Worm (Caenorhabditis elegans) whole organism, L1 larva: ENCODE data around the gene C46H3.2.

Source experiments
- Y116A8C.19 ChIP-seq: sonication (generic microtip); optimal IDR thresholded peaks from 2 replicates; lab custom pipeline; 2016; ENCODE audit warnings: missing compliant biosample characterization, missing genetic modification characterization, borderline replicate concordance
- aha-1 ChIP-seq: fragments of 150-350 bp; optimal IDR thresholded peaks from 2 replicates; lab custom pipeline; 2014; ENCODE audit warnings: missing biosample characterization, missing genetic modification characterization
- aly-2 ChIP-seq: fragments of 150-350 bp; optimal IDR thresholded peaks from 2 replicates; lab custom pipeline; 2014; ENCODE audit warnings: missing biosample characterization, missing genetic modification characterization
- ama-1 ChIP-seq: fragments of 150-350 bp; optimal IDR thresholded peaks from 2 replicates; lab custom pipeline; 2014
- dsc-1 ChIP-seq: sonication (generic microtip); optimal IDR thresholded peaks from 2 replicates; lab custom pipeline; 2016; ENCODE audit warnings: mild to moderate bottlenecking, missing genetic modification characterization, missing compliant biosample characterization
- efl-1 ChIP-seq, 4 experiments: fragments of 150-350 bp; optimal IDR thresholded peaks in 3 of 4; peaks in 1 of 4; 1 replicate in 1 of 4; 2 replicates in 3 of 4; lab custom pipeline; 2014; ENCODE audit warnings: missing biosample characterization in 2 of 4, missing genetic modification characterization in 2 of 4, missing genetic modification reagents in 2 of 4
- egl-13 ChIP-seq: sonication (generic microtip); optimal IDR thresholded peaks from 2 replicates; lab custom pipeline; 2016; ENCODE audit warnings: missing genotype, missing genetic modification reagents, missing genetic modification characterization, missing compliant biosample characterization
- elt-3 ChIP-seq, 6 experiments: fragments of 150-350 bp in 1 of 6; sonication (generic microtip); optimal IDR thresholded peaks; 2 replicates each; lab custom pipeline; 2017 to 2018; ENCODE audit warnings: missing biosample characterization in 6 of 6, missing genetic modification characterization in 6 of 6, inconsistent platforms in 1 of 6
- fkh-10 ChIP-seq: sonication (generic microtip); optimal IDR thresholded peaks from 2 replicates; lab custom pipeline; 2017; ENCODE audit warnings: missing biosample characterization, missing genetic modification reagents, missing genetic modification characterization
- fkh-8 ChIP-seq: sonication (generic microtip); optimal IDR thresholded peaks from 2 replicates; lab custom pipeline; 2016; ENCODE audit warnings: mild to moderate bottlenecking, missing genetic modification characterization, missing compliant biosample characterization
- hlh-17 ChIP-seq: fragments of 200-800 bp; sonication (Bioruptor generic); optimal IDR thresholded peaks from 2 replicates; lab custom pipeline; 2018; ENCODE audit warnings: missing genetic modification characterization, mild to moderate bottlenecking, missing compliant biosample characterization, moderate library complexity, borderline replicate concordance
- hlh-4 ChIP-seq: sonication (generic microtip); optimal IDR thresholded peaks from 2 replicates; lab custom pipeline; 2016; ENCODE audit warnings: mild to moderate bottlenecking, missing genetic modification characterization, missing compliant biosample characterization
- hpl-2 ChIP-seq: fragments of 150-350 bp; optimal IDR thresholded peaks from 2 replicates; lab custom pipeline; 2014; ENCODE audit warnings: missing biosample characterization, missing genetic modification reagents, missing genetic modification characterization
- irx-1 ChIP-seq: sonication (generic microtip); optimal IDR thresholded peaks from 2 replicates; lab custom pipeline; 2016; ENCODE audit warnings: missing genetic modification characterization, missing compliant biosample characterization
- isw-1 ChIP-seq: fragments of 200-800 bp; sonication (Bioruptor generic); IDR thresholded peaks from 2 replicates; pipeline ENCODE4 v1.3.6; 2022; ENCODE audit warnings: missing genetic modification characterization, missing compliant biosample characterization
- jun-1 ChIP-seq: fragments of 150-350 bp; optimal IDR thresholded peaks from 2 replicates; lab custom pipeline; 2014; ENCODE audit warnings: missing biosample characterization, missing genetic modification reagents, missing genetic modification characterization
- lin-14 ChIP-seq: fragments of 200-800 bp; sonication (Bioruptor generic); optimal IDR thresholded peaks from 2 replicates; lab custom pipeline; 2018; ENCODE audit warnings: mild to moderate bottlenecking, missing genetic modification characterization, moderate library complexity, missing compliant biosample characterization
- lin-35 ChIP-seq, 2 experiments: fragments of 150-350 bp; optimal IDR thresholded peaks; 2 replicates each; lab custom pipeline; 2014; ENCODE audit warnings: missing biosample characterization in 2 of 2, missing genetic modification characterization in 2 of 2, missing genetic modification reagents in 2 of 2
- lsy-2 ChIP-seq, 2 experiments: fragments of 150-350 bp; optimal IDR thresholded peaks; 2 replicates each; lab custom pipeline; 2014; ENCODE audit warnings: missing biosample characterization in 2 of 2, missing genetic modification characterization in 2 of 2
- mep-1 ChIP-seq: fragments of 150-350 bp; optimal IDR thresholded peaks from 2 replicates; lab custom pipeline; 2014; ENCODE audit warnings: missing biosample characterization, missing genetic modification characterization
- nhr-20 ChIP-seq: sonication (generic microtip); optimal IDR thresholded peaks from 2 replicates; lab custom pipeline; 2016; ENCODE audit warnings: mild to moderate bottlenecking, missing genetic modification characterization, missing compliant biosample characterization
- nhr-28 ChIP-seq: fragments of 150-350 bp; optimal IDR thresholded peaks from 2 replicates; lab custom pipeline; 2014; ENCODE audit warnings: missing biosample characterization, missing genetic modification characterization
- nhr-71 ChIP-seq: sonication (generic microtip); optimal IDR thresholded peaks from 2 replicates; lab custom pipeline; 2016; ENCODE audit warnings: mild to moderate bottlenecking, missing genetic modification characterization, moderate library complexity, missing compliant biosample characterization
- nhr-76 ChIP-seq: sonication (generic microtip); optimal IDR thresholded peaks from 2 replicates; lab custom pipeline; 2017; ENCODE audit warnings: missing biosample characterization, missing genetic modification characterization
- nhr-77 ChIP-seq: fragments of 150-350 bp; optimal IDR thresholded peaks from 2 replicates; lab custom pipeline; 2014; ENCODE audit warnings: missing biosample characterization, missing genetic modification characterization
- nhr-85 ChIP-seq: sonication (generic microtip); peaks from one replicate; lab custom pipeline; 2016; ENCODE audit warnings: missing genetic modification characterization, inconsistent platforms, missing compliant biosample characterization
- pag-3 ChIP-seq: sonication (generic microtip); optimal IDR thresholded peaks from 2 replicates; lab custom pipeline; 2017; ENCODE audit warnings: missing genetic modification characterization, mild to moderate bottlenecking, missing compliant biosample characterization, antibody characterized with exemption, borderline replicate concordance; ENCODE audit not compliant: insufficient read depth
- sptf-1 ChIP-seq: fragments of 150-350 bp; optimal IDR thresholded peaks from 2 replicates; lab custom pipeline; 2014; ENCODE audit warnings: missing biosample characterization, missing genetic modification characterization
- sup-37 ChIP-seq: fragments of 200-800 bp; sonication (Bioruptor generic); optimal IDR thresholded peaks from 2 replicates; lab custom pipeline; 2018; ENCODE audit warnings: mild to moderate bottlenecking, missing genetic modification characterization, missing compliant biosample characterization
- tbx-2 ChIP-seq: sonication (generic microtip); optimal IDR thresholded peaks from 2 replicates; lab custom pipeline; 2016; ENCODE audit warnings: missing genetic modification characterization, missing compliant biosample characterization
- unc-130 ChIP-seq: fragments of 150-350 bp; optimal IDR thresholded peaks from 2 replicates; lab custom pipeline; 2017; ENCODE audit warnings: missing biosample characterization, missing genetic modification characterization, inconsistent platforms
- unc-98 ChIP-seq: fragments of 200-800 bp; sonication (Bioruptor generic); IDR thresholded peaks from 2 replicates; pipeline ENCODE4 v1.3.6; 2022; ENCODE audit warnings: missing genetic modification characterization, missing compliant biosample characterization
- zip-4 ChIP-seq: fragments of 200-800 bp; sonication (Bioruptor generic); optimal IDR thresholded peaks from 2 replicates; lab custom pipeline; 2018; ENCODE audit warnings: mild to moderate bottlenecking, missing genetic modification characterization, moderate library complexity, missing compliant biosample characterization
- ztf-11 ChIP-seq, 2 experiments: sonication (generic microtip); optimal IDR thresholded peaks; 2 replicates each; lab custom pipeline; 2016 to 2017; ENCODE audit warnings: missing genetic modification characterization in 2 of 2, missing biosample characterization in 1 of 2, missing compliant biosample characterization in 1 of 2
- ztf-4 ChIP-seq: fragments of 150-350 bp; optimal IDR thresholded peaks from 2 replicates; lab custom pipeline; 2014; ENCODE audit warnings: missing biosample characterization, missing genetic modification characterization

The C46H3.2 gene

ce11 chrX:1222391-1222790, 8.2 kb downstream of the C46H3.2 start:
- TF ChIP-seq lin-14 (GFP tag; lab: Kevin White, UChicago) (peak; percentile 8), pag-3 (tag; lab: Kevin White, UChicago) (no peak), lsy-2 (tag; optimal IDR thresholded peaks at IDR 0.05; lab: Kevin White, UChicago) (no peak), isw-1 (GFP tag; lab: Robert Waterston, UW) (no peak), nhr-85 (tag; lab: Kevin White, UChicago) (peak; percentile 51), efl-1 (optimal IDR thresholded peaks at IDR 0.05; lab: Kevin White, UChicago) (no peak), efl-1 (GFP tag; optimal IDR thresholded peaks at IDR 0.05 in 1 of 2; lab: Kevin White, UChicago) (no peak), sup-37 (GFP tag; lab: Kevin White, UChicago) (no peak), sptf-1 (tag; lab: Kevin White, UChicago) (no peak), nhr-77 (tag; lab: Kevin White, UChicago) (no peak), hlh-17 (no peak), unc-98 (GFP tag; lab: Robert Waterston, UW) (no peak), aha-1 (no peak)
- TF ChIP-seq, all 84 proteins: peak for 2

ce11 chrX:1218457-1218856, 12.1 kb downstream of the C46H3.2 start:
- TF ChIP-seq hlh-4 (tag; lab: Kevin White, UChicago) (no peak), nhr-28 (no peak), jun-1 (tag; lab: Kevin White, UChicago) (no peak), elt-3 (tag; optimal IDR thresholded peaks at IDR 0.05; lab: Kevin White, UChicago) (no peak), isw-1 (GFP tag; lab: Robert Waterston, UW) (no peak), nhr-71 (tag; lab: Kevin White, UChicago) (no peak), zip-4 (GFP tag; lab: Kevin White, UChicago) (no peak), nhr-85 (tag; lab: Kevin White, UChicago) (no peak), tbx-2 (tag; lab: Kevin White, UChicago) (no peak), lin-35 (GFP tag; optimal IDR thresholded peaks at IDR 0.05; lab: Kevin White, UChicago) (no peak), ztf-4 (tag; lab: Kevin White, UChicago) (no peak), nhr-76 (tag; lab: Kevin White, UChicago) (no peak), unc-98 (GFP tag; lab: Robert Waterston, UW) (no peak), dsc-1 (no peak)

ce11 chrX:1216833-1217232, 13.7 kb downstream of the C46H3.2 start:
- TF ChIP-seq pag-3 (tag; lab: Kevin White, UChicago) (no peak), lin-14 (GFP tag; lab: Kevin White, UChicago) (peak; percentile 44), fkh-10 (GFP tag; lab: Kevin White, UChicago) (peak; percentile 83)
- TF ChIP-seq, all 84 proteins: peak for 2

ce11 chrX:1213136-1213535, 17.4 kb downstream of the C46H3.2 start:
- TF ChIP-seq mep-1 (tag; lab: Kevin White, UChicago) (no peak), ztf-11 (tag; optimal IDR thresholded peaks at IDR 0.05; lab: Kevin White, UChicago) (no peak), Y116A8C.19 (no peak), egl-13 (tag; lab: Kevin White, UChicago) (no peak), fkh-8 (no peak), nhr-20 (no peak), sup-37 (GFP tag; lab: Kevin White, UChicago) (no peak), unc-130 (tag; lab: Kevin White, UChicago) (no peak), ama-1 (lab: Kevin White, UChicago) (no peak), aly-2 (tag; lab: Kevin White, UChicago) (no peak), hpl-2 (GFP tag; lab: Kevin White, UChicago) (no peak), irx-1 (no peak), nhr-76 (tag; lab: Kevin White, UChicago) (no peak), lin-35 (GFP tag; optimal IDR thresholded peaks at IDR 0.05; lab: Kevin White, UChicago) (no peak)
